Worm (Caenorhabditis elegans) whole organism, dauer: ENCODE data around the gene col-85.
"Not testable (repeated sequence)": the region's sequence is repeated elsewhere in the genome, so short reads cannot be mapped to it uniquely, and the experiment has no call there.

ENCODE experiments used
- unc-62 ChIP-seq: sonication (generic microtip); optimal IDR thresholded peaks from 2 replicates; lab custom pipeline; 2017; ENCODE audit warnings: missing biosample characterization, missing genetic modification reagents, missing genetic modification characterization

The col-85 gene

ce11 chrII:12494556-12495131 lies at the start of gene col-85:
col-85 (minus strand) TSS chrII:12495095.
- TF ChIP-seq unc-62 (GFP tag; lab: Kevin White, UChicago), result no peak

ce11 chrII:12544533-12544932 lies 49.6 kb upstream of the col-85 start, which contains the start of gene F49C5.9:
F49C5.9 (minus strand) TSS chrII:12544633.
- TF ChIP-seq unc-62 (GFP tag; lab: Kevin White, UChicago), result no peak

- no peak for TF ChIP-seq unc-62 (GFP tag; lab: Kevin White, UChicago)
These were observed 47.7 kb upstream of the col-85 start for ce11 chrII:12542594-12542997.

DNA sequence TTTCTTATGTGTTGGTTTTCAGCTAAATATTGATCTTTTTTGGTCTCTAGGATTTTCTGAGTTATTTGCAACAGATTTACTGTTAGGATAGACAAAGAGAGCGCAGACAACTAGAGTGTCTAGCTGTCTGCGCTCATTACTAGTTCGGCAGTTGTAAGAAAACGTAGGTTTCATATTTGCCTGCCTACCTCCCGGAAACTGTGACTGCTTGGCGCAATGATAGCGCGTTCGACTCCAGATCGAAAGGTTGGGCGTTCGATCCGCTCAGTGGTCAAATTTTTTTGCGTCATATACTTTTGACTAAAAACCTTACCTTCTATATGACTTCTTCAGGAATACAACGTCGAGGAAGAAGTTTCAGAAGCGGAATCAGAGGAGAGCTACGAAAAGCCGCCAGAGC lies 44.5 kb upstream of the col-85 start:
- no peak for TF ChIP-seq unc-62 (GFP tag; lab: Kevin White, UChicago)

DNA sequence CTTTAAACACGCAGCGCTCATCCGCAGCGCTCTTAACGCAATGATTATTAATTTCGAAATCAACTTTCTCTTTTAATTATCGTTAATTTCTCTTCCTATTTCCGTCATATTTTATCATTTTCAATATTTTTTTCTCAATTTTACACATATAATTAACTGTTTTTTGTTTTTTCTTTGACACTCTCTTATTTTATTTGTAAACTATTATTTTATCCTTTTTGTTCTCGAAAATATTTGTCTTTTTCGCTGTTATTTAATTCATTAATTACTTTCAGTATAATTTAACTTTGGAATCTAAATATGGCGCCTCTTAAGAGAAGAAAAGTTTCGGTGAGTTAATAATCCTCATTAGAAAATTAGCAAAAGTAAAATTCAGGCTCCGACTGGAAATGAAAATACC lies 41.3 kb upstream of the col-85 start, which contains the start of gene F49C5.3:
Gene F49C5.3, plus strand, starts transcription at position 301 of the 400 bp plus-strand sequence.
- TF ChIP-seq unc-62 (GFP tag; lab: Kevin White, UChicago), result not testable (repeated sequence)

ce11 chrII:12535297-12535803 lies 40.5 kb upstream of the col-85 start, which contains the start of gene nimk-1:
nimk-1 (plus strand) TSS chrII:12535753.
- TF ChIP-seq unc-62 (GFP tag; lab: Kevin White, UChicago), result no peak

ce11 chrII:12530958-12531357 lies 36.1 kb upstream of the col-85 start, which contains the start of gene srx-120:
srx-120 (plus strand) TSS chrII:12531258.
- no peak for TF ChIP-seq unc-62 (GFP tag; lab: Kevin White, UChicago)

DNA sequence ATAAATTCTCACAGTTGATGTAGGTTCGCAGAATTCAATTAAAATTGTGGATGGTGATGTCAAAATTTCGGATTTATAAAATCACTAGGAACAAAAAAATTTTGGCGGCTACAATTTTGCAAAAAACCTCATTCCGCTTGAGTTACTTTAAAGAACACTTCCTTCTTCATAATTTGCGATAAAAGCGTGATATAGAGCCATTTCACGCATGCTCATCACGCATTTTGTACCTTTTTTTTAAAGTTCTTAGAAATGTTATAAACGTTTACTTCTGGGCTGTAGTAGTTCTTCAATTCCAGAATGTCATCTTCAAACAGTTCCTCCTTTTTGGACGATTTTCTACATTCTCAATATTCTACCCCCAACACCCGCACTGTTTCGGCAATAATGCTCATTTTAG lies 33.1 kb upstream of the col-85 start, which contains the start of gene srx-119:
Gene srx-119, plus strand, starts transcription at position 301 of the 400 bp plus-strand sequence.
- TF ChIP-seq unc-62 (GFP tag; lab: Kevin White, UChicago), result no peak

- TF ChIP-seq unc-62 (GFP tag; lab: Kevin White, UChicago), result no peak
These were observed 30.6 kb upstream of the col-85 start, which contains the start of gene srx-118 for ce11 chrII:12525526-12525925. srx-118 (plus strand) TSS chrII:12525826.

DNA sequence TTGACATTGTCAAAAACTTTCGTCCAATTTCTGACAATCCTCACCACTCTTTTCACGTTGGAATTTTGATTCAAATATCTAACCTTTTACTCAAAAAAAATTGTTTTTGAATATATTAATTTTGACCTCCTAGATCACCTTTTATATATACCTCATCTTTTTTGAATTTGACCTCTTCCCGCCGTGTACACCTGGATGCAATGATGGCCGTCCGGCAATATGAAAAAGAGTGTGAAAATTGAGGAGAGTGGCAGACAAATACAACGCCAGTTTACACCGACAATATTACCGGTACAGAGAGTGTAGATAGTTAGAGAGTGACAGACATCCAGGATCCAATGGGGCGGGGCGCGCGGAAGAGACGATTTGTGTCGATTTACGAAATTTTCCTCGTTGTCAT lies 24.7 kb upstream of the col-85 start, which contains the start of gene ceh-99:
Gene ceh-99, plus strand, starts transcription at position 366 of the 400 bp plus-strand sequence.
- no peak for TF ChIP-seq unc-62 (GFP tag; lab: Kevin White, UChicago)

- TF ChIP-seq unc-62 (GFP tag; lab: Kevin White, UChicago), result no peak
These were observed 24.0 kb upstream of the col-85 start, which contains the start of gene srh-70 for ce11 chrII:12518809-12519344. srh-70 (minus strand) TSS chrII:12518859.

- no peak for TF ChIP-seq unc-62 (GFP tag; lab: Kevin White, UChicago)
These were observed 23.1 kb upstream of the col-85 start for ce11 chrII:12518008-12518407.

DNA sequence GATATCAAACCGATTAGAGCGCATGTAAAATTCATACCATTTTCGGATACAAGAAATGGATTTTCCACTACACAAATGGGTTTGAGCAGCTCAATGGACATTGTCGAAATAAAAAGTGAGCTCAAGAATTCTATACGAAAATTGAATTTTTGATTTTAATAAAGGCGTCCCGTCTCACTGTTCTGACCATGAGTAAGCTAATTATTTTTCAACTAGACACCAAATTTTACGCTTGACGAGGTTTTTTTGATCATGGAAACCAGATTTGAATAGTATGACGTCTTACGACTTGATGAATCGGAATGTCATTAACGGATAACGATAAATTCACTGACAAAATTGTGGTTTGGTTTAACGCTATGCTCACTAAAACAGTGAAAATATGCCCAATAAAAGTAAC lies 21.4 kb upstream of the col-85 start, which contains the start of gene srh-61:
Gene srh-61, minus strand, starts transcription at position 101 of the 400 bp plus-strand sequence.
- no peak for TF ChIP-seq unc-62 (GFP tag; lab: Kevin White, UChicago)

ce11 chrII:12514620-12515019 lies 19.7 kb upstream of the col-85 start, which contains the start of gene srh-69:
srh-69 (minus strand) TSS chrII:12514720.
- TF ChIP-seq unc-62 (GFP tag; lab: Kevin White, UChicago), result no peak

- TF ChIP-seq unc-62 (GFP tag; lab: Kevin White, UChicago), result no peak
These were observed 17.0 kb upstream of the col-85 start, which contains the start of gene srh-73 for ce11 chrII:12511866-12512265. srh-73 (plus strand) TSS chrII:12512166.

ce11 chrII:12508650-12509049 lies 13.8 kb upstream of the col-85 start, which contains the start of gene srh-67:
srh-67 (plus strand) TSS chrII:12508950.
- no peak for TF ChIP-seq unc-62 (GFP tag; lab: Kevin White, UChicago)
